Worm (Caenorhabditis elegans): Measurements from ENCODE around the gene C28D4.7.

- TF ChIP-seq unc-62 (GFP tag; optimal IDR thresholded peaks at IDR 0.05) (no peak), elt-3 (tag; optimal IDR thresholded peaks at IDR 0.05) (no peak), ztf-11 (tag; optimal IDR thresholded peaks at IDR 0.05) (no peak), pha-4 (tag; optimal IDR thresholded peaks at IDR 0.05) (no peak), nhr-76 (tag; optimal IDR thresholded peaks at IDR 0.05) (no peak), mab-5 (tag; optimal IDR thresholded peaks at IDR 0.05) (no peak), nhr-237 (tag; optimal IDR thresholded peaks at IDR 0.05) (no peak), elt-1 (tag; optimal IDR thresholded peaks at IDR 0.05; ENCODE audit: borderline replicate concordance, insufficient read depth) (no peak), ces-1 (GFP tag; optimal IDR thresholded peaks at IDR 0.05) (no peak), blmp-1 (tag; optimal IDR thresholded peaks at IDR 0.05) (no peak), snpc-4 (tag; optimal IDR thresholded peaks at IDR 0.05) (no peak), lin-13 (tag; optimal IDR thresholded peaks at IDR 0.05) (no peak), tbx-8 (GFP tag; optimal IDR thresholded peaks at IDR 0.05) (no peak), hlh-1 (tag; optimal IDR thresholded peaks at IDR 0.05) (no peak)
Measured at ce11 chrIV:9757425-9757740, 14.4 kb upstream of the C28D4.7 start, which contains the start of gene nhr-97.

All from whole organism, mixed stage, embryonic.